Fruit fly (Drosophila melanogaster) S2 (cell line): ENCODE measurements around the gene CG13708.

Experiments used
- CG8478 ChIP-seq: fragments of >200 bp; optimal IDR thresholded peaks from 2 replicates; lab custom pipeline; 2018
- CTCF ChIP-seq, 2 experiments: fragments of >200 bp; optimal IDR thresholded peaks; 2 replicates each; lab custom pipeline; 2018

DNA sequence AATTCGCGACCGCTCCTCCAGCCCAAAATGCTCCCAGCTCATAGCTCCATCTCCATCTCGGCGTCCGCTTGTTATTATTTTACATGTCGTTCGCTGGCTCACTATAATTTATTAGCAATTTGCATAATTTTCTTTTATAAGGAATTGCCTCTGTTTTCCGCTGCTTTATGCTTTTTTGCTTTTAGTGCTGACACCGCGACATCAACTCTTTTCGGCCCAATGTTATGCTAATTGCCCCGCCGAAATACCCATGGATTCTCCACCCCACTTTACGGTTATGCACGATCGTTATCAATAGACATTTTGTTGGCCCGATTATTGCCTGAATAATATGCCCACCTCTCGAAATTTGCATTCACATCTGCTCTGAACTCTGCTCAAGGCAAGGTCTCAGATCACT is 21.8 kb upstream of the CG13708 start:
- no peak for TF ChIP-seq CTCF (optimal IDR thresholded peaks at IDR 0.05; lab: Kevin White, UChicago)
- TF ChIP-seq CG8478 (lab: Kevin White, UChicago) = no peak
